Fruit fly (Drosophila melanogaster) whole organism, embryonic: ENCODE measurements around the gene Pax.

Experiments
- CG12155 ChIP-seq: fragments of 200-800 bp; sonication (Bioruptor generic); optimal IDR thresholded peaks from 3 replicates; lab custom pipeline; 2016; ENCODE audit warnings: missing biosample characterization, missing genetic modification characterization
- CG1233 ChIP-seq: fragments of 200-800 bp; sonication (Bioruptor generic); optimal IDR thresholded peaks from 4 replicates; lab custom pipeline; 2018; ENCODE audit warnings: missing biosample characterization, mild to moderate bottlenecking, missing genetic modification characterization
- CG12769 ChIP-seq: fragments of 200-800 bp; sonication (Bioruptor generic); optimal IDR thresholded peaks from 2 replicates; lab custom pipeline; 2019; ENCODE audit warnings: missing biosample characterization, mild to moderate bottlenecking, missing genetic modification characterization, moderate library complexity
- CG14050 ChIP-seq: fragments of 200-800 bp; sonication (Bioruptor generic); IDR thresholded peaks from 3 replicates; pipeline ENCODE4 v1.3.6; 2022; ENCODE audit warnings: missing biosample characterization, missing genetic modification characterization
- CG14860 ChIP-seq: fragments of 200-800 bp; sonication (Bioruptor generic); IDR thresholded peaks from 3 replicates; pipeline ENCODE4 v1.3.6; 2022; ENCODE audit warnings: missing biosample characterization, missing genetic modification characterization; ENCODE audit not compliant: partially characterized antibody
- CG1602 ChIP-seq: fragments of 200-800 bp; sonication (Bioruptor generic); optimal IDR thresholded peaks from 3 replicates; lab custom pipeline; 2016; ENCODE audit warnings: missing biosample characterization, missing genetic modification characterization
- CG1647 ChIP-seq: fragments of 200-800 bp; sonication (Bioruptor generic); optimal IDR thresholded peaks from 3 replicates; lab custom pipeline; 2016; ENCODE audit warnings: missing biosample characterization, missing genetic modification characterization
- CG16779 ChIP-seq: fragments of 200-800 bp; sonication (Bioruptor generic); IDR thresholded peaks from 2 replicates; pipeline ENCODE4 v1.3.6; 2022; ENCODE audit warnings: missing biosample characterization, missing genetic modification characterization
- CG16815 ChIP-seq: fragments of 200-800 bp; sonication (Bioruptor generic); optimal IDR thresholded peaks from 3 replicates; lab custom pipeline; 2017; ENCODE audit warnings: missing biosample characterization, mild to moderate bottlenecking, missing genetic modification characterization
- CG18011 ChIP-seq: fragments of 200-800 bp; sonication (Bioruptor generic); optimal IDR thresholded peaks from 2 replicates; lab custom pipeline; 2017; ENCODE audit warnings: missing biosample characterization, missing genetic modification characterization, mild to moderate bottlenecking, moderate library complexity, missing genotype
- CG18599 ChIP-seq: fragments of 200-800 bp; sonication (Bioruptor generic); optimal IDR thresholded peaks from 3 replicates; lab custom pipeline; 2017; ENCODE audit warnings: missing biosample characterization, missing genetic modification characterization, mild to moderate bottlenecking, moderate library complexity, missing genetic modification reagents
- CG2116 ChIP-seq: fragments of 200-800 bp; sonication (Bioruptor generic); optimal IDR thresholded peaks from 3 replicates; lab custom pipeline; 2018; ENCODE audit warnings: missing biosample characterization, mild to moderate bottlenecking, missing genetic modification characterization
- CG2120 ChIP-seq: fragments of 200-800 bp; sonication (Bioruptor generic); optimal IDR thresholded peaks from 3 replicates; lab custom pipeline; 2016; ENCODE audit warnings: missing biosample characterization, missing genetic modification characterization
- CG3163 ChIP-seq: fragments of 200-800 bp; sonication (Bioruptor generic); optimal IDR thresholded peaks from 3 replicates; lab custom pipeline; 2016; ENCODE audit warnings: missing biosample characterization, missing genetic modification characterization
- CG4820 ChIP-seq: fragments of 200-800 bp; sonication (Bioruptor generic); optimal IDR thresholded peaks from 3 replicates; lab custom pipeline; 2016; ENCODE audit warnings: missing biosample characterization, missing genetic modification characterization
- CG5953 ChIP-seq: fragments of 200-800 bp; sonication (Bioruptor generic); IDR thresholded peaks from 2 replicates; pipeline ENCODE4 v1.3.6; 2022; ENCODE audit warnings: missing biosample characterization, missing genetic modification characterization
- CG6683 ChIP-seq: fragments of 200-800 bp; sonication (Bioruptor generic); optimal IDR thresholded peaks from 2 replicates; lab custom pipeline; 2017; ENCODE audit warnings: missing biosample characterization, mild to moderate bottlenecking, missing genetic modification characterization, missing genetic modification reagents
- CG6689 ChIP-seq: fragments of 200-800 bp; sonication (Bioruptor generic); IDR thresholded peaks from 2 replicates; pipeline ENCODE4 v1.3.6; 2022; ENCODE audit warnings: missing biosample characterization, missing genetic modification characterization
- CG6813 ChIP-seq: fragments of 200-800 bp; sonication (Bioruptor generic); optimal IDR thresholded peaks from 2 replicates; lab custom pipeline; 2017; ENCODE audit warnings: missing biosample characterization, missing genetic modification characterization, mild to moderate bottlenecking, moderate library complexity, missing genetic modification reagents
- CG7271 ChIP-seq: fragments of 200-800 bp; sonication (Bioruptor generic); optimal IDR thresholded peaks from 2 replicates; lab custom pipeline; 2018; ENCODE audit warnings: missing biosample characterization, mild to moderate bottlenecking, missing genetic modification characterization, moderate library complexity
- CG7372 ChIP-seq: fragments of 200-800 bp; sonication (Bioruptor generic); IDR thresholded peaks from 2 replicates; pipeline ENCODE4 v1.3.6; 2022; ENCODE audit warnings: missing biosample characterization, missing genetic modification characterization
- CG9609 ChIP-seq: fragments of 200-800 bp; sonication (Bioruptor generic); optimal IDR thresholded peaks from 3 replicates; lab custom pipeline; 2016; ENCODE audit warnings: missing biosample characterization, missing genetic modification characterization
- CG9932 ChIP-seq: fragments of 200-800 bp; sonication (Bioruptor generic); IDR thresholded peaks from 2 replicates; pipeline ENCODE4 v1.3.6; 2022; ENCODE audit warnings: missing biosample characterization, missing genetic modification characterization
- CHES-1-like ChIP-seq: fragments of 200-800 bp; sonication (Bioruptor generic); optimal IDR thresholded peaks from 2 replicates; lab custom pipeline; 2016; ENCODE audit warnings: missing biosample characterization, missing genetic modification characterization
- Dbx ChIP-seq: fragments of 200-800 bp; sonication (Bioruptor generic); IDR thresholded peaks from 3 replicates; pipeline ENCODE4 v1.3.6; 2022; ENCODE audit warnings: missing biosample characterization, missing genetic modification characterization
- Doc2 ChIP-seq: fragments of 200-800 bp; sonication (Bioruptor generic); IDR thresholded peaks from 2 replicates; pipeline ENCODE4 v1.3.6; 2022; ENCODE audit warnings: missing biosample characterization, missing genetic modification characterization
- Doc3 ChIP-seq: fragments of 200-800 bp; sonication (Bioruptor generic); IDR thresholded peaks from 3 replicates; pipeline ENCODE4 v1.3.6; 2022; ENCODE audit warnings: missing biosample characterization, missing genetic modification characterization; ENCODE audit not compliant: partially characterized antibody
- Ets65A ChIP-seq: fragments of 200-800 bp; sonication (Bioruptor generic); peaks from one replicate; lab custom pipeline; 2016; ENCODE audit warnings: missing biosample characterization, missing genetic modification characterization
- Hand ChIP-seq: fragments of 200-800 bp; sonication (Bioruptor generic); optimal IDR thresholded peaks from 2 replicates; lab custom pipeline; 2017; ENCODE audit warnings: mild to moderate bottlenecking, missing biosample characterization, missing genetic modification reagents, missing genetic modification characterization
- Lim3 ChIP-seq: fragments of 200-800 bp; sonication (Bioruptor generic); IDR thresholded peaks from 2 replicates; pipeline ENCODE4 v1.3.6; 2022; ENCODE audit warnings: missing biosample characterization, missing genetic modification characterization
- Mrtf ChIP-seq: fragments of 200-800 bp; sonication (Bioruptor generic); IDR thresholded peaks from 3 replicates; pipeline ENCODE4 v1.3.6; 2022; ENCODE audit warnings: missing biosample characterization, missing genetic modification characterization
- Nf-YC ChIP-seq: fragments of 200-800 bp; optimal IDR thresholded peaks from 3 replicates; lab custom pipeline; 2019; ENCODE audit warnings: missing biosample characterization, mild to moderate bottlenecking, missing genetic modification characterization, moderate library complexity
- Taf1 ChIP-seq: fragments of 200-800 bp; sonication (Bioruptor generic); IDR thresholded peaks from 2 replicates; pipeline ENCODE4 v1.3.6; 2022; ENCODE audit warnings: missing biosample characterization, missing genetic modification characterization
- amos ChIP-seq: fragments of 200-800 bp; sonication (Bioruptor generic); IDR thresholded peaks from 2 replicates; pipeline ENCODE4 v1.3.6; 2022; ENCODE audit warnings: missing biosample characterization, missing genetic modification characterization; ENCODE audit not compliant: partially characterized antibody
- ci ChIP-seq: fragments of 200-800 bp; sonication (Bioruptor generic); IDR thresholded peaks from 3 replicates; pipeline ENCODE4 v1.3.6; 2022; ENCODE audit warnings: missing biosample characterization, missing genetic modification characterization
- da ChIP-seq: fragments of 200-800 bp; sonication (Bioruptor generic); optimal IDR thresholded peaks from 2 replicates; lab custom pipeline; 2016; ENCODE audit warnings: missing biosample characterization, missing genetic modification characterization
- dmrt99B ChIP-seq: fragments of 200-800 bp; sonication (Bioruptor generic); optimal IDR thresholded peaks from 2 replicates; lab custom pipeline; 2018; ENCODE audit warnings: missing biosample characterization, mild to moderate bottlenecking, missing genetic modification characterization, moderate library complexity
- dysf ChIP-seq: fragments of 200-800 bp; sonication (Bioruptor generic); IDR thresholded peaks from 3 replicates; pipeline ENCODE4 v1.3.6; 2022; ENCODE audit warnings: missing biosample characterization, missing genetic modification characterization
- ftz-f1 ChIP-seq: fragments of 200-800 bp; sonication (Bioruptor generic); optimal IDR thresholded peaks from 2 replicates; lab custom pipeline; 2016; ENCODE audit warnings: missing biosample characterization, missing genetic modification characterization
- gcm ChIP-seq: fragments of 200-800 bp; sonication (Bioruptor generic); optimal IDR thresholded peaks from 2 replicates; lab custom pipeline; 2019; ENCODE audit warnings: missing biosample characterization, mild to moderate bottlenecking, missing genetic modification characterization, moderate library complexity
- hb ChIP-seq: fragments of 200-800 bp; sonication (Bioruptor generic); IDR thresholded peaks from 3 replicates; pipeline ENCODE4 v1.3.6; 2022; ENCODE audit warnings: missing biosample characterization, missing genetic modification characterization; ENCODE audit not compliant: partially characterized antibody
- hth ChIP-seq: fragments of >200 bp; optimal IDR thresholded peaks from 2 replicates; lab custom pipeline; 2017; ENCODE audit warnings: inconsistent platforms
- lilli ChIP-seq: fragments of 200-800 bp; sonication (Bioruptor generic); optimal IDR thresholded peaks from 3 replicates; lab custom pipeline; 2016; ENCODE audit warnings: missing biosample characterization, missing genetic modification characterization
- nmo ChIP-seq: fragments of 200-800 bp; sonication (Bioruptor generic); optimal IDR thresholded peaks from 2 replicates; lab custom pipeline; 2018; ENCODE audit warnings: missing biosample characterization, mild to moderate bottlenecking, missing genetic modification characterization, moderate library complexity
- p53 ChIP-seq: fragments of 200-800 bp; sonication (Bioruptor generic); optimal IDR thresholded peaks from 2 replicates; lab custom pipeline; 2016; ENCODE audit warnings: missing biosample characterization, missing genetic modification characterization
- pho ChIP-seq: fragments of 200-800 bp; sonication (Bioruptor generic); optimal IDR thresholded peaks from 2 replicates; lab custom pipeline; 2016; ENCODE audit warnings: missing biosample characterization, missing genetic modification characterization
- pnt ChIP-seq: fragments of 200-800 bp; sonication (Bioruptor generic); optimal IDR thresholded peaks from 3 replicates; lab custom pipeline; 2016; ENCODE audit warnings: missing biosample characterization, missing genetic modification characterization
- pum ChIP-seq: fragments of 200-800 bp; sonication (Bioruptor generic); optimal IDR thresholded peaks from 2 replicates; lab custom pipeline; 2016; ENCODE audit warnings: missing biosample characterization, missing genetic modification characterization
- row ChIP-seq: fragments of 200-800 bp; sonication (Bioruptor generic); IDR thresholded peaks from 3 replicates; pipeline ENCODE4 v1.3.6; 2022; ENCODE audit warnings: missing biosample characterization, missing genetic modification characterization
- stc ChIP-seq: fragments of 200-800 bp; sonication (Bioruptor generic); IDR thresholded peaks from 2 replicates; pipeline ENCODE4 v1.3.6; 2022; ENCODE audit warnings: missing biosample characterization, missing genetic modification characterization
- tin ChIP-seq: fragments of 200-800 bp; sonication (Bioruptor generic); optimal IDR thresholded peaks from 3 replicates; lab custom pipeline; 2016; ENCODE audit warnings: missing biosample characterization, missing genetic modification characterization
- twi ChIP-seq: fragments of 200-800 bp; optimal IDR thresholded peaks from 2 replicates; lab custom pipeline; 2019; ENCODE audit warnings: missing biosample characterization, mild to moderate bottlenecking, missing genetic modification characterization, moderate library complexity
- wek ChIP-seq: fragments of 200-800 bp; sonication (Bioruptor generic); optimal IDR thresholded peaks from 3 replicates; lab custom pipeline; 2018; ENCODE audit warnings: missing biosample characterization, mild to moderate bottlenecking, missing genetic modification characterization, moderate library complexity

Gene Pax

dm6 chr2L:19376145-19376544 is 50.3 kb downstream of the Pax start (continued):
- TF ChIP-seq CG9932 (GFP tag; lab: Robert Waterston, UW): no peak
- no peak for TF ChIP-seq Taf1 (GFP tag; lab: Robert Waterston, UW)
- TF ChIP-seq Doc3 (GFP tag; lab: Robert Waterston, UW): no peak
- TF ChIP-seq CG7271 (tag; lab: Kevin White, UChicago): no peak
- no peak for TF ChIP-seq amos
- no peak for TF ChIP-seq CHES-1-like (GFP tag; lab: Kevin White, UChicago)
- TF ChIP-seq CG6683 (GFP tag; lab: Kevin White, UChicago): no peak
- TF ChIP-seq CG16815 (GFP tag; lab: Kevin White, UChicago): peak; percentile 25
- no peak for TF ChIP-seq hth
- TF ChIP-seq twi (tag; lab: Kevin White, UChicago): no peak
- no peak for TF ChIP-seq gcm
- TF ChIP-seq CG3163 (GFP tag; lab: Kevin White, UChicago): no peak
- TF ChIP-seq tin (GFP tag; lab: Kevin White, UChicago): peak; percentile 7
- no peak for TF ChIP-seq pho (GFP tag; lab: Kevin White, UChicago)
- no peak for TF ChIP-seq Mrtf (GFP tag; lab: Robert Waterston, UW)
- TF ChIP-seq CG12769: no peak
- TF ChIP-seq ci (GFP tag; lab: Robert Waterston, UW): peak; percentile 76
- TF ChIP-seq stc (GFP tag; lab: Robert Waterston, UW): no peak
- TF ChIP-seq p53 (GFP tag; lab: Kevin White, UChicago): no peak
- no peak for TF ChIP-seq CG1233
- TF ChIP-seq CG2120 (GFP tag; lab: Kevin White, UChicago): no peak
- no peak for TF ChIP-seq ftz-f1 (GFP tag; lab: Kevin White, UChicago)
- no peak for TF ChIP-seq CG18599 (GFP tag; lab: Kevin White, UChicago)
- TF ChIP-seq CG16779: no peak
- no peak for TF ChIP-seq Doc2
- TF ChIP-seq CG4820 (GFP tag; lab: Kevin White, UChicago): peak; percentile 24
- no peak for TF ChIP-seq Dbx (GFP tag; lab: Robert Waterston, UW)
- no peak for TF ChIP-seq Ets65A (GFP tag; lab: Kevin White, UChicago)
- no peak for TF ChIP-seq CG18011
- TF ChIP-seq Hand (GFP tag; lab: Kevin White, UChicago): no peak
- peak; percentile 50; the same call in 2 of the 3 replicates for TF ChIP-seq row (GFP tag; lab: Robert Waterston, UW)
- peak; percentile 32 for TF ChIP-seq dmrt99B (tag; lab: Kevin White, UChicago)
- TF ChIP-seq CG1647: no peak
- peak; percentile 45; the same call in 1 of the 2 replicates for TF ChIP-seq CG6689
- TF ChIP-seq hb (GFP tag; lab: Robert Waterston, UW): no peak
- TF ChIP-seq CG14860 (GFP tag; lab: Robert Waterston, UW): no peak
- TF ChIP-seq CG5953 (GFP tag; lab: Robert Waterston, UW): no peak
- TF ChIP-seq pnt (GFP tag; lab: Kevin White, UChicago): no peak
- TF ChIP-seq Nf-YC (tag; lab: Kevin White, UChicago): no peak
- TF ChIP-seq nmo (GFP tag; lab: Kevin White, UChicago): peak; percentile 34
- no peak for TF ChIP-seq CG9609 (GFP tag; lab: Kevin White, UChicago)
- TF ChIP-seq CG7372: no peak
- no peak for TF ChIP-seq wek (GFP tag; lab: Kevin White, UChicago)
- TF ChIP-seq CG1602: peak; percentile 12
- TF ChIP-seq lilli: no peak
- no peak for TF ChIP-seq CG2116
- no peak for TF ChIP-seq CG6813 (GFP tag; lab: Kevin White, UChicago)
- no peak for TF ChIP-seq CG12155
- TF ChIP-seq CG14050 (GFP tag; lab: Robert Waterston, UW): no peak
- no peak for TF ChIP-seq pum (GFP tag; lab: Kevin White, UChicago)
- TF ChIP-seq Lim3 (GFP tag; lab: Robert Waterston, UW): no peak
- TF ChIP-seq dysf (GFP tag; lab: Robert Waterston, UW): no peak
- no peak for TF ChIP-seq da
